Worm (Caenorhabditis elegans): ENCODE results near the gene srh-37.

The srh-37 gene

DNA sequence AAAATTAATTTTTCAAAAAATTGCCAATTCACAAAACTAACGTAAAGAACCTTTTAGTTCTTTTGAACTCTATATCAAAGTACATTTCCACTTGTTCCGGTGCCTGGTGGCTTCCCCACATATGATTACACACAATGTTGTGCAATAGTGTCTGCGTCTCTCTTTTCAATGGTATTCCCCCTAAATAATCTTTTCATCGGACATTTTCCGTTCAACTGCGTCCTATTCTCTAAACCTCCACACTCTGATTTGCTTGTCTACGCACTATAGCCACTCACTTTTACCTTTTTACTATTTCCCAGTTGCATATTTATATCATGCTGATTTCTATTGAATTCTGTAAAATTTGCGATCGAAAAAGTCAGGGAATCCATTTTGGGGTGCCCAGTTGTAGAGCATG lies 19.7 kb upstream of the srh-37 start, which contains the start of gene nhr-58 (continued):
- TF ChIP-seq F22D6.2 (tag; optimal IDR thresholded peaks at IDR 0.05): no peak
- no peak for TF ChIP-seq Y95B8A.8 (GFP tag; IDR thresholded peaks at IDR 0.05)
- TF ChIP-seq dox-1 (GFP tag; IDR thresholded peaks at IDR 0.05): 0 out of 2 replicates have a peak, but pooled peaks have one; percentile 16
- no peak for TF ChIP-seq unc-130 (GFP tag; optimal IDR thresholded peaks at IDR 0.05)
- no peak for TF ChIP-seq Y79H2A.3 (GFP tag; conservative IDR thresholded peaks at IDR 0.05)
- no peak for TF ChIP-seq madf-8 (GFP tag; conservative IDR thresholded peaks at IDR 0.05)
- TF ChIP-seq egl-18 (GFP tag; IDR thresholded peaks at IDR 0.05): no peak
- no peak for TF ChIP-seq unc-62 (GFP tag; optimal IDR thresholded peaks at IDR 0.05)
- TF ChIP-seq Y53F4B.3 (GFP tag; IDR thresholded peaks at IDR 0.05): no peak
- TF ChIP-seq let-607 (tag; optimal IDR thresholded peaks at IDR 0.05): no peak
- TF ChIP-seq ZK185.1 (tag; optimal IDR thresholded peaks at IDR 0.05; ENCODE audit: poor library complexity, severe bottlenecking): peak; percentile 15
- TF ChIP-seq gei-17 (GFP tag; optimal IDR thresholded peaks at IDR 0.05): no peak
- TF ChIP-seq pha-4 (tag; optimal IDR thresholded peaks at IDR 0.05): peak; percentile 87
- TF ChIP-seq madf-3 (GFP tag; IDR thresholded peaks at IDR 0.05): no peak
- no peak for TF ChIP-seq ztf-6 (GFP tag; IDR thresholded peaks at IDR 0.05)
- no peak for TF ChIP-seq hlh-12 (tag; optimal IDR thresholded peaks at IDR 0.05)
- peak; percentile 37; the same call in 1 of the 2 replicates for TF ChIP-seq hmg-1.2 (GFP tag; IDR thresholded peaks at IDR 0.05)

DNA sequence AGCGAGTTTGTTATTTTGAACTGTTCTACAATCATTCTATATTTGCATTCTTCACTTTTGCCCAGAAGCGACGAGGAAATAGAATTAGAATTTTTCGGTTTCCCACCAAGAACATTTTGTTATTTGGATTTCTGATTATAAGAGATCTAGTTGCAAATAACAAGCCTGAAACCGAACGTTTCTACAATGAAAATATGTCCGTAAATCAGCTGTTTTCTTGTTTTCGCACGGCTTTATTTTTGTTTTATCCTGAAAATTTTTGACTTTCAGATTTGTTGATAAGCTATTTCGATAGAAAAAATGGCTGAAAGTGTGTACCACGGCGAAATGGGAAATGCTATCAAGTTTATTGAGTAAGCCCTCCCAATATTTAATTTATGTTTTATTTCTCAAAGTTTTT lies 15.3 kb upstream of the srh-37 start, which contains the start of gene srw-108:
Gene srw-108, plus strand, starts transcription at position 301 of the 400 bp plus-strand sequence.
- TF ChIP-seq F49E8.2 (tag; optimal IDR thresholded peaks at IDR 0.05; ENCODE audit: insufficient read depth): no peak
- no peak for TF ChIP-seq pbrm-1 (GFP tag; IDR thresholded peaks at IDR 0.05)
- no peak for TF ChIP-seq cebp-2 (GFP tag; IDR thresholded peaks at IDR 0.05)
- TF ChIP-seq unc-62 (GFP tag; optimal IDR thresholded peaks at IDR 0.05): no peak
- no peak for TF ChIP-seq lin-40 (tag; optimal IDR thresholded peaks at IDR 0.05)
- TF ChIP-seq nhr-80 (tag; optimal IDR thresholded peaks at IDR 0.05): no peak
- no peak for TF ChIP-seq ZK185.1 (tag; optimal IDR thresholded peaks at IDR 0.05; ENCODE audit: poor library complexity, severe bottlenecking)
- no peak for TF ChIP-seq dpff-1 (tag; optimal IDR thresholded peaks at IDR 0.05)
- TF ChIP-seq nhr-90 (tag; optimal IDR thresholded peaks at IDR 0.05): no peak
- no peak for TF ChIP-seq ets-4 (GFP tag; optimal IDR thresholded peaks at IDR 0.05)
- no peak for TF ChIP-seq egl-44 (GFP tag; IDR thresholded peaks at IDR 0.05)
- TF ChIP-seq ceh-58 (GFP tag; IDR thresholded peaks at IDR 0.05): no peak
- TF ChIP-seq tbp1 (GFP tag; optimal IDR thresholded peaks at IDR 0.05): no peak
- no peak for TF ChIP-seq B0035.1 (tag; optimal IDR thresholded peaks at IDR 0.05)
- no peak for TF ChIP-seq B0019.2 (GFP tag; conservative IDR thresholded peaks at IDR 0.05)
- no peak for TF ChIP-seq let-526 (GFP tag; IDR thresholded peaks at IDR 0.05)
- no peak for TF ChIP-seq ztf-6 (GFP tag; IDR thresholded peaks at IDR 0.05)
- no peak for TF ChIP-seq Y53G8AR.9 (GFP tag; conservative IDR thresholded peaks at IDR 0.05)
- no peak for TF ChIP-seq ceh-100 (GFP tag; IDR thresholded peaks at IDR 0.05)
- TF ChIP-seq ztf-18 (tag; optimal IDR thresholded peaks at IDR 0.05): no peak

DNA sequence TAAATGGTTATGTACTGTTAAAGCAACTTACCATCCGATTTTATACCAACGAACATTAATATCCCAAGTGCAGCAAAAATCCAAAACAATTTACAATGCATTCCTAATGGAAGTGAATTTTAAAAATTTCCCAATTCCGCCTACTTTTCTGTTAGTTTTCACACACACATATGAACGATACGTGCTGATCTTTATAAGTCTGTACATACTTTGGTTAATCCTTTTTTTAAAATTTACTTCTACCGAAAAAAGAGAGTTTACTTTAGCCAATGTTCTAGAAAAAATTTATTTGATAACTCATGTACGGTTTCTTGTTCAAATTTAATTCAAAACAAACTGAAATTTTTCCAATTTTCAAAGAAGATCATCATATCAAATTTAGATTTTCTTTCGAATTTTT lies 12.7 kb upstream of the srh-37 start, which contains the start of gene R11G11.16:
Gene R11G11.16, minus strand, starts transcription at position 101 of the 400 bp plus-strand sequence.
- TF ChIP-seq dpl-1 (GFP tag; optimal IDR thresholded peaks at IDR 0.05): no peak

DNA sequence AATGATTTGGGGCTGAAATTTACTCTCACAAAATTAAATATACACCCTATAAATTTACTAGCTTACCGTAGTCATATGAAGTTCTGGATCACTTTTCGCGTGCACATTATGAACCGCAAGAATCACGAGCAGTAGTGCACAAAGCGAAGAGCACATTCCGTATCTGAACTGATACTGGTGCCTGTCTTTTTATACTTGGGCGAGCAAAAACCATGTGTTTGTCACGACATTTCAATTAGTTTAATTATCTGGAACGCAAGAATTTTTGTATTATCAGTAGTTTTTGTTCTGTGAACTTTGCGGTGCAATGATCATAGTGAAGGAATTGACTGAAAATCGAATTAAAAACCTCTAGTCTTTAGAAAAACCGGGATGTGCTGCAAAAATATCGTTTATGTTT lies 11.7 kb upstream of the srh-37 start, which contains the start of gene lipl-3:
Gene lipl-3, minus strand, starts transcription at position 161 of the 400 bp plus-strand sequence.
- TF ChIP-seq nhr-80 (tag; optimal IDR thresholded peaks at IDR 0.05) (peak; percentile 30), egl-18 (GFP tag; IDR thresholded peaks at IDR 0.05) (no peak)

Measured in whole organism, young adult.